Worm (Caenorhabditis elegans) whole organism, midembryonic: ENCODE results near the gene M03F8.1.

Source experiments
- flt-1 ChIP-seq: fragments of 200-800 bp; sonication (Bioruptor generic); IDR thresholded peaks from 2 replicates; pipeline ENCODE4 v1.3.6; 2022; ENCODE audit warnings: missing genetic modification characterization, missing compliant biosample characterization
- med-1 ChIP-seq: sonication (generic microtip); optimal IDR thresholded peaks from 2 replicates; lab custom pipeline; 2017; ENCODE audit warnings: missing genetic modification characterization, mild to moderate bottlenecking, missing compliant biosample characterization, antibody characterized with exemption, missing genetic modification reagents; ENCODE audit not compliant: insufficient read depth
- tab-1 ChIP-seq: fragments of 200-800 bp; sonication (Bioruptor generic); IDR thresholded peaks from 2 replicates; pipeline ENCODE4 v1.3.6; 2022; ENCODE audit warnings: missing genetic modification characterization, missing compliant biosample characterization
- ztf-23 ChIP-seq: fragments of 200-800 bp; sonication (Bioruptor generic); IDR thresholded peaks from 2 replicates; pipeline ENCODE4 v1.3.6; 2022; ENCODE audit warnings: missing genetic modification reagents, missing genetic modification characterization, missing compliant biosample characterization
- ztf-29 ChIP-seq: fragments of 200-800 bp; sonication (Bioruptor generic); IDR thresholded peaks from 2 replicates; pipeline ENCODE4 v1.3.6; 2022; ENCODE audit warnings: missing genetic modification reagents, missing genetic modification characterization, missing compliant biosample characterization

DNA sequence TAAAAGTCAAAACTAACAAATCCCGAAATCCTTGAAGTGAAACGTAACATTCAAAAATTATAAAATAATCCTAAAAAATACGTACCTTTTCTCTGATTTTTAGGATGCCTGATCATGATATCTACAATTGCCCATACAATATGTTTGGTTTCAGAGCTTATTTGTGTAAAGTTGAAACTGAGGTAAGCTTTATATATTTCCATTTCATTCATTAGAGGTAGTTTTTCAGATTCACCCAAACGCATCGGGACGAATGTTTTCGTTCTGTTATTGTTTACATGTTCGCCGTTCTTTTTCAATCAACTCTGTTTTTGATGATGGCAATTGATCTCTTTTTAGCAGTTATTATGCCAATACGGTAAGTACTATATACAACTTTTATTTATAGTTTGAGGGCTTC is 23.2 kb upstream of the M03F8.1 start:
- TF ChIP-seq med-1: no peak
- TF ChIP-seq flt-1: no peak
- no peak for TF ChIP-seq tab-1 (GFP tag; lab: Robert Waterston, UW)
- TF ChIP-seq ztf-23: no peak
- TF ChIP-seq ztf-29: no peak
